Fruit fly (Drosophila melanogaster) whole organism, embryonic: ENCODE data around the gene galene.

Experiments
- Atf6 ChIP-seq: fragments of 200-800 bp; sonication (Bioruptor generic); IDR thresholded peaks from 2 replicates; pipeline ENCODE4 v1.3.6; 2022; ENCODE audit warnings: missing biosample characterization, missing genetic modification characterization
- Bgb ChIP-seq: fragments of 200-800 bp; sonication (Bioruptor generic); IDR thresholded peaks from 2 replicates; pipeline ENCODE4 v1.3.6; 2022; ENCODE audit warnings: missing biosample characterization, missing genetic modification characterization; ENCODE audit not compliant: partially characterized antibody
- CG10366 ChIP-seq: fragments of 200-800 bp; sonication (Bioruptor generic); IDR thresholded peaks from 2 replicates; pipeline ENCODE4 v1.3.6; 2022; ENCODE audit warnings: missing biosample characterization, missing genetic modification characterization
- CG11085 ChIP-seq: fragments of 200-800 bp; sonication (Bioruptor generic); IDR thresholded peaks from 2 replicates; pipeline ENCODE4 v1.3.6; 2022; ENCODE audit warnings: missing biosample characterization, missing genetic modification characterization
- CG11456 ChIP-seq: fragments of 200-800 bp; sonication (Bioruptor generic); IDR thresholded peaks from 3 replicates; pipeline ENCODE4 v1.3.6; 2022; ENCODE audit warnings: missing biosample characterization, missing genetic modification characterization
- CG13296 ChIP-seq: fragments of 200-800 bp; sonication (Bioruptor generic); optimal IDR thresholded peaks from 3 replicates; lab custom pipeline; 2018; ENCODE audit warnings: missing biosample characterization, mild to moderate bottlenecking, missing genetic modification characterization
- CG13424 ChIP-seq: fragments of 200-800 bp; sonication (Bioruptor generic); optimal IDR thresholded peaks from 2 replicates; lab custom pipeline; 2019; ENCODE audit warnings: missing biosample characterization, mild to moderate bottlenecking, missing genetic modification characterization, moderate library complexity
- CG15269 ChIP-seq: fragments of 200-800 bp; sonication (Bioruptor generic); optimal IDR thresholded peaks from 2 replicates; lab custom pipeline; 2018; ENCODE audit warnings: missing biosample characterization, mild to moderate bottlenecking, missing genetic modification characterization, moderate library complexity
- CG17829 ChIP-seq: fragments of 200-800 bp; optimal IDR thresholded peaks from 2 replicates; lab custom pipeline; 2019; ENCODE audit warnings: missing biosample characterization, mild to moderate bottlenecking, missing genetic modification characterization, moderate library complexity
- CG2678 ChIP-seq: fragments of 200-800 bp; sonication (Bioruptor generic); optimal IDR thresholded peaks from 3 replicates; lab custom pipeline; 2019; ENCODE audit warnings: missing biosample characterization, mild to moderate bottlenecking, missing genetic modification characterization, moderate library complexity
- CG2875 ChIP-seq: fragments of 200-800 bp; sonication (Bioruptor generic); optimal IDR thresholded peaks from 2 replicates; lab custom pipeline; 2017; ENCODE audit warnings: missing biosample characterization, mild to moderate bottlenecking, missing genetic modification characterization, missing genetic modification reagents
- CG30020 ChIP-seq: fragments of 200-800 bp; optimal IDR thresholded peaks from 2 replicates; lab custom pipeline; 2019; ENCODE audit warnings: missing biosample characterization, mild to moderate bottlenecking, missing genetic modification characterization, moderate library complexity
- CG30403 ChIP-seq: fragments of 200-800 bp; sonication (Bioruptor generic); optimal IDR thresholded peaks from 3 replicates; lab custom pipeline; 2016; ENCODE audit warnings: missing biosample characterization, missing genetic modification characterization
- CG32532 ChIP-seq: fragments of 200-800 bp; sonication (Bioruptor generic); IDR thresholded peaks from 2 replicates; pipeline ENCODE4 v1.3.6; 2022; ENCODE audit warnings: missing biosample characterization, missing genetic modification characterization
- CG33213 ChIP-seq: fragments of 200-800 bp; sonication (Bioruptor generic); optimal IDR thresholded peaks from 3 replicates; lab custom pipeline; 2016; ENCODE audit warnings: missing biosample characterization, missing genetic modification characterization
- CG34376 ChIP-seq: fragments of 200-800 bp; sonication (Bioruptor generic); optimal IDR thresholded peaks from 2 replicates; lab custom pipeline; 2018; ENCODE audit warnings: missing biosample characterization, mild to moderate bottlenecking, missing genetic modification characterization
- CG6254 ChIP-seq: fragments of 200-800 bp; sonication (Bioruptor generic); optimal IDR thresholded peaks from 3 replicates; lab custom pipeline; 2017; ENCODE audit warnings: mild to moderate bottlenecking, missing biosample characterization, missing genetic modification reagents, missing genetic modification characterization
- CG8089 ChIP-seq: fragments of 200-800 bp; sonication (Bioruptor generic); optimal IDR thresholded peaks from 3 replicates; lab custom pipeline; 2016; ENCODE audit warnings: missing biosample characterization, missing genetic modification characterization
- CG8924 ChIP-seq: fragments of 200-800 bp; optimal IDR thresholded peaks from 3 replicates; lab custom pipeline; 2019; ENCODE audit warnings: missing biosample characterization, mild to moderate bottlenecking, missing genetic modification characterization, moderate library complexity
- CoRest ChIP-seq: fragments of 200-800 bp; sonication (Bioruptor generic); optimal IDR thresholded peaks from 3 replicates; lab custom pipeline; 2018; ENCODE audit warnings: missing biosample characterization, mild to moderate bottlenecking, missing genetic modification characterization, moderate library complexity
- Elba2 ChIP-seq: fragments of 200-800 bp; sonication (Bioruptor generic); optimal IDR thresholded peaks from 3 replicates; lab custom pipeline; 2016; ENCODE audit warnings: missing biosample characterization, missing genetic modification characterization
- Fer1 ChIP-seq: fragments of 200-800 bp; sonication (Bioruptor generic); optimal IDR thresholded peaks from 2 replicates; lab custom pipeline; 2017; ENCODE audit warnings: missing biosample characterization, mild to moderate bottlenecking, missing genetic modification characterization
- Hmr ChIP-seq: fragments of 200-800 bp; sonication (Bioruptor generic); optimal IDR thresholded peaks from 3 replicates; lab custom pipeline; 2017; ENCODE audit warnings: mild to moderate bottlenecking, missing biosample characterization, missing genetic modification reagents, missing genetic modification characterization
- Hr78 ChIP-seq, 2 experiments: fragments of 200-800 bp in 1 of 2; fragments of >200 bp in 1 of 2; sonication (Bioruptor generic) in 1 of 2; optimal IDR thresholded peaks; 2 replicates each; lab custom pipeline; 2017 to 2019; ENCODE audit warnings: missing biosample characterization in 2 of 2, missing genetic modification characterization in 2 of 2, mild to moderate bottlenecking in 1 of 2, moderate library complexity in 1 of 2
- Lim3 ChIP-seq: fragments of 200-800 bp; sonication (Bioruptor generic); IDR thresholded peaks from 2 replicates; pipeline ENCODE4 v1.3.6; 2022; ENCODE audit warnings: missing biosample characterization, missing genetic modification characterization
- NC2α ChIP-seq: fragments of 200-800 bp; sonication (Bioruptor generic); optimal IDR thresholded peaks from 2 replicates; lab custom pipeline; 2016; ENCODE audit warnings: missing biosample characterization, missing genetic modification characterization
- Ravus ChIP-seq: fragments of 200-800 bp; sonication (Bioruptor generic); IDR thresholded peaks from 2 replicates; pipeline ENCODE4 v1.3.6; 2022; ENCODE audit warnings: missing biosample characterization, missing genetic modification characterization
- Rfx ChIP-seq: fragments of 200-800 bp; sonication (Bioruptor generic); IDR thresholded peaks from 2 replicates; pipeline ENCODE4 v1.3.6; 2022; ENCODE audit warnings: missing biosample characterization, missing genetic modification characterization
- Taf1 ChIP-seq: fragments of 200-800 bp; sonication (Bioruptor generic); IDR thresholded peaks from 2 replicates; pipeline ENCODE4 v1.3.6; 2022; ENCODE audit warnings: missing biosample characterization, missing genetic modification characterization
- Usf ChIP-seq: fragments of 200-800 bp; sonication (Bioruptor generic); optimal IDR thresholded peaks from 2 replicates; lab custom pipeline; 2017; ENCODE audit warnings: missing genotype, missing biosample characterization, missing genetic modification characterization
- bigmax ChIP-seq: fragments of 200-800 bp; sonication (Bioruptor generic); optimal IDR thresholded peaks from 2 replicates; lab custom pipeline; 2018; ENCODE audit warnings: missing biosample characterization, mild to moderate bottlenecking, missing genetic modification characterization
- caup ChIP-seq: fragments of 200-800 bp; sonication (Bioruptor generic); optimal IDR thresholded peaks from 3 replicates; lab custom pipeline; 2017; ENCODE audit warnings: missing biosample characterization, mild to moderate bottlenecking, missing genetic modification characterization, moderate library complexity; ENCODE audit not compliant: severe bottlenecking
- cwo ChIP-seq: fragments of 200-800 bp; sonication (Bioruptor generic); optimal IDR thresholded peaks from 3 replicates; lab custom pipeline; 2017; ENCODE audit warnings: missing biosample characterization, missing genetic modification characterization, mild to moderate bottlenecking, moderate library complexity, missing genetic modification reagents
- dmrt99B ChIP-seq: fragments of 200-800 bp; sonication (Bioruptor generic); optimal IDR thresholded peaks from 2 replicates; lab custom pipeline; 2018; ENCODE audit warnings: missing biosample characterization, mild to moderate bottlenecking, missing genetic modification characterization, moderate library complexity
- ewg ChIP-seq: fragments of 200-800 bp; sonication (Bioruptor generic); optimal IDR thresholded peaks from 3 replicates; lab custom pipeline; 2017; ENCODE audit warnings: mild to moderate bottlenecking, missing biosample characterization, missing genetic modification reagents, missing genetic modification characterization
- fd3F ChIP-seq: fragments of 200-800 bp; sonication (Bioruptor generic); optimal IDR thresholded peaks from 2 replicates; lab custom pipeline; 2018; ENCODE audit warnings: missing biosample characterization, mild to moderate bottlenecking, missing genetic modification characterization, moderate library complexity
- ken ChIP-seq: fragments of 200-800 bp; sonication (Bioruptor generic); IDR thresholded peaks from 3 replicates; pipeline ENCODE4 v1.3.6; 2022; ENCODE audit warnings: missing biosample characterization, missing genetic modification characterization
- knrl ChIP-seq: fragments of 200-800 bp; sonication (Bioruptor generic); IDR thresholded peaks from 3 replicates; pipeline ENCODE4 v1.3.6; 2022; ENCODE audit warnings: missing biosample characterization, missing genetic modification characterization; ENCODE audit not compliant: partially characterized antibody
- lilli ChIP-seq: fragments of 200-800 bp; sonication (Bioruptor generic); optimal IDR thresholded peaks from 3 replicates; lab custom pipeline; 2016; ENCODE audit warnings: missing biosample characterization, missing genetic modification characterization
- maf-S ChIP-seq: fragments of 200-800 bp; sonication (Bioruptor generic); optimal IDR thresholded peaks from 2 replicates; lab custom pipeline; 2016; ENCODE audit warnings: missing biosample characterization, missing genetic modification characterization
- nerfin-2 ChIP-seq: fragments of 200-800 bp; sonication (Bioruptor generic); IDR thresholded peaks from 2 replicates; pipeline ENCODE4 v1.3.6; 2022; ENCODE audit warnings: missing biosample characterization, missing genetic modification characterization; ENCODE audit not compliant: partially characterized antibody
- prd ChIP-seq, 3 experiments: fragments of >200 bp in 2 of 3; fragments of 200-800 bp in 1 of 3; sonication (Bioruptor generic) in 1 of 3; optimal IDR thresholded peaks in 2 of 3; IDR thresholded peaks in 1 of 3; 2 replicates in 2 of 3; 3 replicates in 1 of 3; pipeline versions ENCODE4 v1.3.6 to Lab custom; 2017 to 2022; ENCODE audit warnings: missing biosample characterization in 1 of 3, missing genetic modification characterization in 1 of 3
- pum ChIP-seq: fragments of 200-800 bp; sonication (Bioruptor generic); optimal IDR thresholded peaks from 2 replicates; lab custom pipeline; 2016; ENCODE audit warnings: missing biosample characterization, missing genetic modification characterization
- sd ChIP-seq: fragments of 200-800 bp; sonication (Bioruptor generic); optimal IDR thresholded peaks from 3 replicates; lab custom pipeline; 2018; ENCODE audit warnings: missing biosample characterization, mild to moderate bottlenecking, missing genetic modification characterization, moderate library complexity
- sna ChIP-seq: fragments of 200-800 bp; sonication (Bioruptor generic); IDR thresholded peaks from 2 replicates; pipeline ENCODE4 v1.3.6; 2022; ENCODE audit warnings: missing biosample characterization, missing genetic modification characterization; ENCODE audit not compliant: partially characterized antibody
- so ChIP-seq: fragments of 200-800 bp; sonication (Bioruptor generic); IDR thresholded peaks from 3 replicates; pipeline ENCODE4 v1.3.6; 2022; ENCODE audit warnings: missing biosample characterization, missing genetic modification characterization
- sob ChIP-seq: fragments of 200-800 bp; sonication (Bioruptor generic); IDR thresholded peaks from 2 replicates; pipeline ENCODE4 v1.3.6; 2022; ENCODE audit warnings: missing biosample characterization, missing genetic modification characterization
- tap ChIP-seq: fragments of 200-800 bp; optimal IDR thresholded peaks from 3 replicates; lab custom pipeline; 2019; ENCODE audit warnings: missing biosample characterization, mild to moderate bottlenecking, missing genetic modification characterization, moderate library complexity
- trem ChIP-seq: fragments of 200-800 bp; optimal IDR thresholded peaks from 3 replicates; lab custom pipeline; 2019; ENCODE audit warnings: missing biosample characterization, mild to moderate bottlenecking, missing genetic modification characterization, moderate library complexity
- usp ChIP-seq: fragments of >200 bp; optimal IDR thresholded peaks from 2 replicates; lab custom pipeline; 2017; ENCODE audit warnings: missing biosample characterization, missing genetic modification characterization

Gene galene

DNA sequence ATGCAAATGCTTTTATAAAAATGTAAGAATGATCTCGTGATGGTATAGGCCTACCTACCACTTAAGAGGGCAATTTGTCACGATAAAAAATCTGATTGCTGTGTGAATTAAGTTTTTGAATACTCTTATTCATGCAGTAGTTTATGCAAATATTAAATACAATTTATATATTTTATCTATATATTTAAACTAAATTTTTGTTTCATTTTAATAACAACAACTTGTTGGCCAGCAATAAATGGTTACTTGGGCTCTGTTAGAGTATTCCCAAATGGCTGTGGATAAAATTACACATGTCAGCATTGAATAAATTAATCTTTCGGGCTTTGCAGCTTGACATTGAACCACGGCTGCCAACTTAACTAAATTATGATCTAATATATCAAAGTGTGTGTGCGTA lies 23.0 kb downstream of the galene start (continued):
- TF ChIP-seq Bgb (GFP tag; lab: Robert Waterston, UW) (no peak), so (GFP tag; lab: Robert Waterston, UW) (no peak), CG34376 (no peak), NC2α (GFP tag; lab: Kevin White, UChicago) (no peak), Ravus (GFP tag; lab: Robert Waterston, UW) (no peak), pum (no peak), lilli (no peak), CG30403 (peak; percentile 18), Atf6 (GFP tag; lab: Robert Waterston, UW) (peak; percentile 66; the same call in 1 of the 2 replicates), cwo (GFP tag; lab: Kevin White, UChicago) (peak; percentile 61), sd (tag; lab: Kevin White, UChicago) (peak; percentile 18), CoRest (tag; lab: Kevin White, UChicago) (peak; percentile 40), bigmax (GFP tag; lab: Kevin White, UChicago) (no peak), CG6254 (no peak), sob (GFP tag; lab: Robert Waterston, UW) (peak; percentile 49; the same call in 1 of the 2 replicates), ken (GFP tag; lab: Robert Waterston, UW) (no peak), Fer1 (GFP tag; lab: Kevin White, UChicago) (no peak), ewg (GFP tag; lab: Kevin White, UChicago) (no peak), prd (optimal IDR thresholded peaks at IDR 0.05; lab: Kevin White, UChicago) (no peak), prd (GFP tag; IDR thresholded peaks at IDR 0.05; lab: Robert Waterston, UW) (peak; percentile 29; the same call in 1 of the 3 replicates), CG17829 (tag; lab: Kevin White, UChicago) (no peak), Rfx (peak; percentile 51), Hr78 (GFP tag; optimal IDR thresholded peaks at IDR 0.05; lab: Kevin White, UChicago) (no peak), CG11456 (no peak), usp (no peak), CG8924 (tag; lab: Kevin White, UChicago) (peak; percentile 27), Hmr (GFP tag; lab: Kevin White, UChicago) (peak; percentile 8), Taf1 (GFP tag; lab: Robert Waterston, UW) (no peak), trem (tag; lab: Kevin White, UChicago) (no peak), CG30020 (no peak), tap (tag; lab: Kevin White, UChicago) (no peak), CG13296 (GFP tag; lab: Kevin White, UChicago) (peak; percentile 37), CG2875 (GFP tag; lab: Kevin White, UChicago) (no peak), nerfin-2 (GFP tag; lab: Robert Waterston, UW) (no peak), knrl (GFP tag; lab: Robert Waterston, UW) (no peak), CG8089 (GFP tag; lab: Kevin White, UChicago) (no peak), CG32532 (GFP tag; lab: Robert Waterston, UW) (peak; percentile 51), sna (GFP tag; lab: Robert Waterston, UW) (no peak), Elba2 (GFP tag; lab: Kevin White, UChicago) (no peak), maf-S (GFP tag; lab: Kevin White, UChicago) (no peak), CG15269 (tag; lab: Kevin White, UChicago) (peak; percentile 69), CG11085 (GFP tag; lab: Robert Waterston, UW) (no peak), CG2678 (tag; lab: Kevin White, UChicago) (peak; percentile 62), CG10366 (peak; percentile 22; the same call in 1 of the 2 replicates), CG33213 (GFP tag; lab: Kevin White, UChicago) (no peak), Usf (GFP tag; lab: Kevin White, UChicago) (no peak), Lim3 (GFP tag; lab: Robert Waterston, UW) (no peak), fd3F (GFP tag; lab: Kevin White, UChicago) (peak; percentile 43), dmrt99B (peak; percentile 20), CG13424 (peak; percentile 27), caup (GFP tag; lab: Kevin White, UChicago) (no peak)
